Worm (Caenorhabditis elegans) whole organism, midembryonic: ENCODE results near the gene F38C2.7.

Experiments used
- T22C8.4 ChIP-seq: fragments of 200-800 bp; sonication (Bioruptor generic); IDR thresholded peaks from 2 replicates; pipeline ENCODE4 v1.3.6; 2022; ENCODE audit warnings: missing genetic modification characterization, missing compliant biosample characterization
- cog-1 ChIP-seq: sonication (generic microtip); optimal IDR thresholded peaks from 2 replicates; lab custom pipeline; 2016; ENCODE audit warnings: missing genetic modification characterization, missing compliant biosample characterization
- flt-1 ChIP-seq: fragments of 200-800 bp; sonication (Bioruptor generic); IDR thresholded peaks from 2 replicates; pipeline ENCODE4 v1.3.6; 2022; ENCODE audit warnings: missing genetic modification characterization, missing compliant biosample characterization
- klf-2 ChIP-seq: fragments of 200-800 bp; sonication (Bioruptor generic); conservative IDR thresholded peaks from 2 replicates; pipeline ENCODE4 v1.3.6; 2022; ENCODE audit warnings: missing genetic modification reagents, missing genetic modification characterization, missing compliant biosample characterization
- med-1 ChIP-seq: sonication (generic microtip); optimal IDR thresholded peaks from 2 replicates; lab custom pipeline; 2017; ENCODE audit warnings: missing genetic modification characterization, mild to moderate bottlenecking, missing compliant biosample characterization, antibody characterized with exemption, missing genetic modification reagents; ENCODE audit not compliant: insufficient read depth
- ref-1 ChIP-seq: fragments of 200-800 bp; sonication (Bioruptor generic); conservative IDR thresholded peaks from 2 replicates; pipeline ENCODE4 v1.3.6; 2022; ENCODE audit warnings: missing genetic modification reagents, missing genetic modification characterization, missing compliant biosample characterization
- tab-1 ChIP-seq: fragments of 200-800 bp; sonication (Bioruptor generic); IDR thresholded peaks from 2 replicates; pipeline ENCODE4 v1.3.6; 2022; ENCODE audit warnings: missing genetic modification characterization, missing compliant biosample characterization
- ztf-23 ChIP-seq: fragments of 200-800 bp; sonication (Bioruptor generic); IDR thresholded peaks from 2 replicates; pipeline ENCODE4 v1.3.6; 2022; ENCODE audit warnings: missing genetic modification reagents, missing genetic modification characterization, missing compliant biosample characterization
- ztf-29 ChIP-seq: fragments of 200-800 bp; sonication (Bioruptor generic); IDR thresholded peaks from 2 replicates; pipeline ENCODE4 v1.3.6; 2022; ENCODE audit warnings: missing genetic modification reagents, missing genetic modification characterization, missing compliant biosample characterization

The F38C2.7 gene

DNA sequence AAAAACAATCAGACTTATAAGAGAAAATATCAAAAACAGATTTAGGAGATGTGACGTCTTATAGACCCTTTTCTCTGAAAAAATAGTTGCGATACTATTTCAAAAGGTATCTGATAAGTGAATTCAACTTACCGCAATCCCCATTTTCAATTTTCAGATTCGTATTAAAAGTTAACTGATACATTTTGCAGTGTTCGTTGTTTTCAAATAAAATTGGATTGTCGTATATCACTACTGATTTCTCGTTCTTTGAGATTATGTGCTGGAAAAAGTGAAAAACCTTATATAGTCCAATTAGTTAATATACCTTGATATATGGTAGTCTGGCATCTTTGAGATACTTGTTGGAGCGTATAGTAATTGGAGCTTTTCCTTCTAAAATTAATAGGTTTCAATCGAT, 46.7 kb downstream of the F38C2.7 start:
- no peak for TF ChIP-seq ztf-29 (GFP tag; lab: Robert Waterston, UW)
- TF ChIP-seq ref-1: no peak
- TF ChIP-seq T22C8.4 (GFP tag; lab: Robert Waterston, UW): no peak
- no peak for TF ChIP-seq cog-1 (tag; lab: Kevin White, UChicago)
- TF ChIP-seq flt-1: no peak
- no peak for TF ChIP-seq tab-1 (GFP tag; lab: Robert Waterston, UW)
- TF ChIP-seq med-1 (GFP tag; lab: Kevin White, UChicago): no peak
- no peak for TF ChIP-seq ztf-23 (GFP tag; lab: Robert Waterston, UW)
- no peak for TF ChIP-seq klf-2 (GFP tag; lab: Robert Waterston, UW)
